Worm (Caenorhabditis elegans) whole organism, young adult: ENCODE results near the gene srh-61.

Source experiments
- B0019.2 ChIP-seq: fragments of 200-800 bp; sonication (Bioruptor generic); conservative IDR thresholded peaks from 2 replicates; pipeline ENCODE4 v1.3.6; 2022; ENCODE audit warnings: missing genetic modification reagents, missing genetic modification characterization, missing compliant biosample characterization
- B0035.1 ChIP-seq: sonication (generic microtip); optimal IDR thresholded peaks from 2 replicates; lab custom pipeline; 2016; ENCODE audit warnings: missing genetic modification characterization, mild to moderate bottlenecking, missing compliant biosample characterization, missing genotype, missing genetic modification reagents
- C06A6.2 ChIP-seq: fragments of 200-800 bp; sonication (Bioruptor generic); conservative IDR thresholded peaks from 2 replicates; pipeline ENCODE4 v1.3.6; 2022; ENCODE audit warnings: missing genetic modification characterization, missing compliant biosample characterization
- F39B2.1 ChIP-seq: fragments of 200-800 bp; sonication (Bioruptor generic); IDR thresholded peaks from 2 replicates; pipeline ENCODE4 v1.3.6; 2022; ENCODE audit warnings: missing genetic modification reagents, missing genetic modification characterization, missing compliant biosample characterization
- F49E8.2 ChIP-seq: sonication (generic microtip); optimal IDR thresholded peaks from 3 replicates; lab custom pipeline; 2017; ENCODE audit warnings: missing genetic modification characterization, mild to moderate bottlenecking, missing compliant biosample characterization, antibody characterized with exemption, moderate library complexity; ENCODE audit not compliant: insufficient read depth
- F57A8.1 ChIP-seq: fragments of 200-800 bp; sonication (Bioruptor generic); optimal IDR thresholded peaks from 2 replicates; lab custom pipeline; 2018; ENCODE audit warnings: mild to moderate bottlenecking, missing genetic modification characterization, moderate library complexity, missing compliant biosample characterization
- F57C9.4 ChIP-seq: sonication (generic microtip); optimal IDR thresholded peaks from 2 replicates; lab custom pipeline; 2017; ENCODE audit warnings: mild to moderate bottlenecking, missing genetic modification characterization, missing compliant biosample characterization
- K11D2.4 ChIP-seq: fragments of 200-800 bp; sonication (Bioruptor generic); IDR thresholded peaks from 2 replicates; pipeline ENCODE4 v1.3.6; 2022; ENCODE audit warnings: missing genetic modification reagents, missing genetic modification characterization, missing compliant biosample characterization
- K12H6.12 ChIP-seq: fragments of 200-800 bp; sonication (Bioruptor generic); optimal IDR thresholded peaks from 2 replicates; lab custom pipeline; 2018; ENCODE audit warnings: mild to moderate bottlenecking, missing genetic modification characterization, missing compliant biosample characterization
- Y53F4B.3 ChIP-seq: fragments of 200-800 bp; sonication (Bioruptor generic); IDR thresholded peaks from 2 replicates; pipeline ENCODE4 v1.3.6; 2022; ENCODE audit warnings: missing genetic modification reagents, missing genetic modification characterization, missing compliant biosample characterization
- Y67H2A.10 ChIP-seq: fragments of 200-800 bp; sonication (Bioruptor generic); conservative IDR thresholded peaks from 2 replicates; pipeline ENCODE4 v1.3.6; 2022; ENCODE audit warnings: missing genetic modification reagents, missing genetic modification characterization, missing compliant biosample characterization
- Y79H2A.3 ChIP-seq: fragments of 200-800 bp; sonication (Bioruptor generic); conservative IDR thresholded peaks from 2 replicates; pipeline ENCODE4 v1.3.6; 2022; ENCODE audit warnings: missing genetic modification reagents, missing genetic modification characterization, missing compliant biosample characterization
- aptf-2 ChIP-seq: fragments of 200-800 bp; sonication (Bioruptor generic); conservative IDR thresholded peaks from 2 replicates; pipeline ENCODE4 v1.3.6; 2022; ENCODE audit warnings: missing genetic modification reagents, missing genetic modification characterization, missing compliant biosample characterization
- athp-1 ChIP-seq: sonication (generic microtip); optimal IDR thresholded peaks from 2 replicates; lab custom pipeline; 2017; ENCODE audit warnings: mild to moderate bottlenecking, missing genetic modification characterization, missing compliant biosample characterization
- attf-3 ChIP-seq: fragments of 200-800 bp; sonication (Bioruptor generic); conservative IDR thresholded peaks from 2 replicates; pipeline ENCODE4 v1.3.6; 2022; ENCODE audit warnings: missing genetic modification reagents, missing genetic modification characterization, missing compliant biosample characterization
- ceh-40 ChIP-seq: fragments of 200-800 bp; sonication (Bioruptor generic); IDR thresholded peaks from 2 replicates; pipeline ENCODE4 v1.3.6; 2022; ENCODE audit warnings: missing genetic modification characterization, missing compliant biosample characterization
- ceh-79 ChIP-seq: sonication (generic microtip); optimal IDR thresholded peaks from 2 replicates; lab custom pipeline; 2017; ENCODE audit warnings: mild to moderate bottlenecking, missing genetic modification characterization, missing compliant biosample characterization
- dpff-1 ChIP-seq: sonication (generic microtip); optimal IDR thresholded peaks from 2 replicates; lab custom pipeline; 2017; ENCODE audit warnings: mild to moderate bottlenecking, missing genetic modification characterization, missing compliant biosample characterization
- dpl-1 ChIP-seq: fragments of 150-350 bp; optimal IDR thresholded peaks from 2 replicates; lab custom pipeline; 2014; ENCODE audit warnings: missing biosample characterization, missing genetic modification reagents, missing genetic modification characterization
- efl-1 ChIP-seq: fragments of 150-350 bp; optimal IDR thresholded peaks from 2 replicates; lab custom pipeline; 2014; ENCODE audit warnings: missing biosample characterization, missing genetic modification reagents, missing genetic modification characterization
- egrh-3 ChIP-seq: fragments of 200-800 bp; sonication (Bioruptor generic); IDR thresholded peaks from 2 replicates; pipeline ENCODE4 v1.3.6; 2022; ENCODE audit warnings: missing genetic modification reagents, missing genetic modification characterization, missing compliant biosample characterization
- fkh-3 ChIP-seq: sonication (generic microtip); optimal IDR thresholded peaks from 2 replicates; lab custom pipeline; 2016; ENCODE audit warnings: mild to moderate bottlenecking, missing genetic modification characterization, missing compliant biosample characterization
- gei-17 ChIP-seq: fragments of 200-800 bp; sonication (Bioruptor generic); optimal IDR thresholded peaks from 2 replicates; lab custom pipeline; 2018; ENCODE audit warnings: mild to moderate bottlenecking, missing genetic modification characterization, missing compliant biosample characterization
- him-1 ChIP-seq: sonication (generic microtip); optimal IDR thresholded peaks from 2 replicates; lab custom pipeline; 2016; ENCODE audit warnings: missing genotype, missing genetic modification reagents, missing genetic modification characterization, missing compliant biosample characterization
- hlh-12 ChIP-seq: sonication (generic microtip); optimal IDR thresholded peaks from 2 replicates; lab custom pipeline; 2016; ENCODE audit warnings: missing genetic modification characterization, missing compliant biosample characterization
- hlh-26 ChIP-seq: fragments of 200-800 bp; sonication (Bioruptor generic); conservative IDR thresholded peaks from 2 replicates; pipeline ENCODE4 v1.3.6; 2022; ENCODE audit warnings: missing genetic modification reagents, missing genetic modification characterization, missing compliant biosample characterization
- hrde-1 ChIP-seq: sonication (generic microtip); optimal IDR thresholded peaks from 2 replicates; lab custom pipeline; 2016; ENCODE audit warnings: missing genetic modification characterization, mild to moderate bottlenecking, missing compliant biosample characterization, moderate library complexity, missing genotype, missing genetic modification reagents, borderline replicate concordance
- lin-54 ChIP-seq: fragments of 200-800 bp; sonication (Bioruptor generic); optimal IDR thresholded peaks from 2 replicates; lab custom pipeline; 2018; ENCODE audit warnings: mild to moderate bottlenecking, missing genetic modification characterization, missing compliant biosample characterization
- lsl-1 ChIP-seq: fragments of 200-800 bp; sonication (Bioruptor generic); optimal IDR thresholded peaks from 2 replicates; lab custom pipeline; 2018; ENCODE audit warnings: mild to moderate bottlenecking, missing genetic modification characterization, moderate library complexity, missing compliant biosample characterization
- madf-10 ChIP-seq: sonication (generic microtip); optimal IDR thresholded peaks from 2 replicates; lab custom pipeline; 2016; ENCODE audit warnings: mild to moderate bottlenecking, missing genetic modification characterization, missing compliant biosample characterization
- madf-6 ChIP-seq: fragments of 200-800 bp; sonication (Bioruptor generic); IDR thresholded peaks from 2 replicates; pipeline ENCODE4 v1.3.6; 2022; ENCODE audit warnings: missing genetic modification reagents, missing genetic modification characterization, missing compliant biosample characterization
- mxl-1 ChIP-seq: sonication (generic microtip); optimal IDR thresholded peaks from 2 replicates; lab custom pipeline; 2016; ENCODE audit warnings: missing genetic modification characterization, missing compliant biosample characterization
- nfya-2 ChIP-seq: fragments of 200-800 bp; sonication (Bioruptor generic); IDR thresholded peaks from 2 replicates; pipeline ENCODE4 v1.3.6; 2022; ENCODE audit warnings: missing genetic modification reagents, missing genetic modification characterization, missing compliant biosample characterization
- nfyb-1 ChIP-seq: fragments of 200-800 bp; sonication (Bioruptor generic); IDR thresholded peaks from 2 replicates; pipeline ENCODE4 v1.3.6; 2022; ENCODE audit warnings: missing genetic modification reagents, missing genetic modification characterization, missing compliant biosample characterization
- nhr-179 ChIP-seq: sonication (generic microtip); optimal IDR thresholded peaks from 2 replicates; lab custom pipeline; 2016; ENCODE audit warnings: mild to moderate bottlenecking, missing genetic modification characterization, missing compliant biosample characterization
- pbrm-1 ChIP-seq: fragments of 200-800 bp; sonication (Bioruptor generic); IDR thresholded peaks from 2 replicates; pipeline ENCODE4 v1.3.6; 2022; ENCODE audit warnings: missing genetic modification reagents, missing genetic modification characterization, missing compliant biosample characterization
- repo-1 ChIP-seq: sonication (generic microtip); optimal IDR thresholded peaks from 2 replicates; lab custom pipeline; 2017; ENCODE audit warnings: mild to moderate bottlenecking, missing genetic modification characterization, missing compliant biosample characterization
- sea-2 ChIP-seq: fragments of 200-800 bp; sonication (Bioruptor generic); IDR thresholded peaks from 2 replicates; pipeline ENCODE4 v1.3.6; 2022; ENCODE audit warnings: missing genetic modification characterization, missing compliant biosample characterization
- snpc-3.4 ChIP-seq: sonication (generic microtip); optimal IDR thresholded peaks from 2 replicates; lab custom pipeline; 2017; ENCODE audit warnings: missing genetic modification characterization, mild to moderate bottlenecking, missing compliant biosample characterization, antibody characterized with exemption, moderate library complexity, missing genotype, missing genetic modification reagents
- somi-1 ChIP-seq: fragments of 200-800 bp; sonication (Bioruptor generic); optimal IDR thresholded peaks from 2 replicates; lab custom pipeline; 2018; ENCODE audit warnings: mild to moderate bottlenecking, missing genetic modification characterization, missing compliant biosample characterization
- sptf-2 ChIP-seq: fragments of 200-800 bp; sonication (Bioruptor generic); optimal IDR thresholded peaks from 2 replicates; lab custom pipeline; 2018; ENCODE audit warnings: mild to moderate bottlenecking, missing genetic modification characterization, missing compliant biosample characterization
- zim-3 ChIP-seq: sonication (generic microtip); optimal IDR thresholded peaks from 2 replicates; lab custom pipeline; 2017; ENCODE audit warnings: mild to moderate bottlenecking, missing genetic modification characterization, moderate library complexity, missing compliant biosample characterization
- ztf-22 ChIP-seq: fragments of 200-800 bp; sonication (Bioruptor generic); optimal IDR thresholded peaks from 2 replicates; lab custom pipeline; 2018; ENCODE audit warnings: mild to moderate bottlenecking, missing genetic modification characterization, moderate library complexity, missing compliant biosample characterization
- ztf-26 ChIP-seq: sonication (generic microtip); optimal IDR thresholded peaks from 2 replicates; lab custom pipeline; 2017; ENCODE audit warnings: missing genetic modification characterization, missing compliant biosample characterization
- ztf-3 ChIP-seq: fragments of 200-800 bp; sonication (Bioruptor generic); optimal IDR thresholded peaks from 2 replicates; lab custom pipeline; 2018; ENCODE audit warnings: mild to moderate bottlenecking, missing genetic modification characterization, missing compliant biosample characterization

srh-61 gene

DNA sequence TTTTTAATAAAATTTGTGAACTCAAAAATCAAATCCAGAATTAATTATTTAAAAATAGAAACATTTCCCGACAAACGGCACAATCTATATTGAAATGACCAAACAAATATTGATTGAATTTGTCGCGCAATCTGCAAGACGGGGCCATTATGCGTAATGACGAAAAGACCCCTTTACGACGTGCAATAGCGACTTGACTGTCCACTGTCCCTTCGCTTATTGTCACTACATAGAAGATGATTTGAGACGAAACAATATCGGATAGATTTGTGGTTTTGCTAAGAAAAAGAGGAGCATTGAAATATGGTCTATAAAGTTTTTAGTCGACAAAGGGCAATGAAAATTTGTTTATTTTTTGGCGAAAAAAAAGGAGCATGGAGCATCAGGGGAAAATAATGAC lies 34.7 kb upstream of the srh-61 start:
- TF ChIP-seq repo-1 (tag; lab: Kevin White, UChicago), result no peak
- TF ChIP-seq F57A8.1, result no peak
- TF ChIP-seq nfyb-1 (GFP tag; lab: Robert Waterston, UW), result no peak
- no peak for TF ChIP-seq gei-17
- TF ChIP-seq dpl-1 (GFP tag; lab: Kevin White, UChicago), result no peak
- no peak for TF ChIP-seq aptf-2 (GFP tag; lab: Robert Waterston, UW)
- no peak for TF ChIP-seq sptf-2 (GFP tag; lab: Kevin White, UChicago)
- TF ChIP-seq sea-2 (GFP tag; lab: Robert Waterston, UW), result no peak
- TF ChIP-seq him-1 (tag; lab: Kevin White, UChicago), result no peak
- no peak for TF ChIP-seq ceh-79 (tag; lab: Kevin White, UChicago)
- TF ChIP-seq Y53F4B.3, result no peak

DNA sequence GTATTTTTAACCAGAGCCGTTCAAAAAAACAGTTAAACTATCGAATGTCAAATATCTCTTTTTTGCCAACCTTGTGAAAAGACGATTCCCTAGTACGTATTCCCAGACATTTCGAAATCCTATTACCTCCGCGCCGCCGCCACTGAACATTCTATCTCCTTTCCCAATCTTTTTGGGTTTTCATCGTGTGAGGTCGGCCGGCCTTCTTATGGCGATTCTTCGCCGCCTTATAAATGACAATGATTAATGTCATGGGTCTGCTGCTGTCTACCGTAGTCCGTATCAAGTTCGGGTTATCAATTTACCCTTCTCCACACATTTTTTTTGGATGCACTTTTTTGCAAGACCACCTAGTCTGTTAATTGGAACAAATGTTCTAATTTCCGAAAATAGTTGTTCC lies 33.4 kb upstream of the srh-61 start:
- TF ChIP-seq hrde-1 (tag; lab: Kevin White, UChicago) (no peak), F39B2.1 (no peak), C06A6.2 (GFP tag; lab: Robert Waterston, UW) (no peak), ztf-22 (GFP tag; lab: Kevin White, UChicago) (no peak), hlh-12 (tag; lab: Kevin White, UChicago) (no peak), nhr-179 (tag; lab: Kevin White, UChicago) (no peak), lin-54 (no peak), egrh-3 (GFP tag; lab: Robert Waterston, UW) (no peak), snpc-3.4 (no peak), F57C9.4 (no peak), K12H6.12 (tag; lab: Kevin White, UChicago) (no peak), sea-2 (GFP tag; lab: Robert Waterston, UW) (no peak), madf-10 (no peak), B0035.1 (tag; lab: Kevin White, UChicago) (no peak)

DNA sequence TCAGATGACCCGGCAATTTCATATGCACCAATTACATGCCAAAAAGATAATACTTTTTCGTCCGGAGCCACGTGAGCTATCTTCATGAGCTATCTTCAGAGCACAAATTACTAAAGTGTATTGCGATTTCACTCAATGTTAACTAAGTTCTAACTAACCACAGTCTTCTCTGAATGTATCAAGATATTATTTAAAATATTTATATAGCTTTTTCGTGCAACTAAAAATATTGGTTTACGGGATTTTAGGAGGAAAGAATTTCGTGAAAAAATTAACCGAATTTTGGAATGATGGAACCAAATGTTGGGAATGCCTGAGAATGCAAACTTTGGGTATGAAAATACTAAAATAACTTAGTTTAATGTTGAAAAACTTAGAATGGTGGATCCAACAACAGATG lies 31.3 kb upstream of the srh-61 start, which contains the start of gene F49C5.16:
Gene F49C5.16, plus strand, starts transcription at position 301 of the 400 bp plus-strand sequence.
- TF ChIP-seq dpff-1 (tag; lab: Kevin White, UChicago), result no peak
- TF ChIP-seq Y79H2A.3 (GFP tag; lab: Robert Waterston, UW), result no peak
- TF ChIP-seq mxl-1 (tag; lab: Kevin White, UChicago), result no peak
- TF ChIP-seq ztf-3 (GFP tag; lab: Kevin White, UChicago), result no peak
- TF ChIP-seq somi-1 (GFP tag; lab: Kevin White, UChicago), result no peak
- no peak for TF ChIP-seq Y67H2A.10 (GFP tag; lab: Robert Waterston, UW)
- TF ChIP-seq pbrm-1, result no peak
- TF ChIP-seq madf-6 (GFP tag; lab: Robert Waterston, UW), result no peak
- TF ChIP-seq lsl-1, result no peak
- TF ChIP-seq K11D2.4 (GFP tag; lab: Robert Waterston, UW), result no peak
- no peak for TF ChIP-seq hlh-26 (GFP tag; lab: Robert Waterston, UW)

DNA sequence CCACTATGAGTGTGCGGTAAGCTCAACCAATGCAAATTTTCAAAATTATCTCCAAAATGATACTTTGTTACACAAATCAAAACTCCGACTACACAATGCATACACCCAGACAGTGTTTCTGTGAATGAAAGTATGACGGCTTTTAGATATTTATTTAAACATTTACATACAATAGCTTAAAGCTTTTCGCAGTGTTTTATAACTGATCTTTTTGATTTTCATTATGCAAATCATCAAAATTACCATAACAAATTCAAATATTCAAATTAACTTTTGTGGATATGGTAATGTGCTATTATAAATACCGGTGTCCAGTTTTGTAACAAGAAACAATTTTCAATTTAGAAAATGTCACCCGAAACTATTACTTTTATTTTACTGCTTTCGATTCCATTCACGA lies 30.2 kb upstream of the srh-61 start, which contains the start of the genes F49C5.5 and F49C5.10:
Gene F49C5.5, minus strand, starts transcription at position 101 of the 400 bp plus-strand sequence.
Gene F49C5.10, plus strand, starts transcription at position 344 of the 400 bp plus-strand sequence.
- TF ChIP-seq athp-1 (tag; lab: Kevin White, UChicago) (no peak), zim-3 (tag; lab: Kevin White, UChicago) (no peak), efl-1 (GFP tag; lab: Kevin White, UChicago) (no peak), madf-6 (GFP tag; lab: Robert Waterston, UW) (no peak), attf-3 (GFP tag; lab: Robert Waterston, UW) (no peak), ceh-40 (GFP tag; lab: Robert Waterston, UW) (no peak), ztf-26 (tag; lab: Kevin White, UChicago) (no peak), B0019.2 (GFP tag; lab: Robert Waterston, UW) (no peak), sptf-2 (GFP tag; lab: Kevin White, UChicago) (no peak), nfya-2 (GFP tag; lab: Robert Waterston, UW) (no peak), fkh-3 (tag; lab: Kevin White, UChicago) (no peak), F49E8.2 (tag; lab: Kevin White, UChicago) (no peak)
- TF ChIP-seq, all 124 proteins: peak for 0
